Worm (Caenorhabditis elegans) whole organism, L1 larva: ENCODE data around the gene ZC155.4.

ENCODE experiments used
- C04F5.9 ChIP-seq: sonication (generic microtip); optimal IDR thresholded peaks from 2 replicates; lab custom pipeline; 2016; ENCODE audit warnings: missing genetic modification characterization, missing compliant biosample characterization
- C16A3.4 ChIP-seq: fragments of 150-350 bp; optimal IDR thresholded peaks from 2 replicates; lab custom pipeline; 2014; ENCODE audit warnings: missing biosample characterization, missing genetic modification characterization
- F16B12.6 ChIP-seq: fragments of 150-350 bp; optimal IDR thresholded peaks from 2 replicates; lab custom pipeline; 2014; ENCODE audit warnings: missing biosample characterization, missing genetic modification characterization
- Y116A8C.19 ChIP-seq: sonication (generic microtip); optimal IDR thresholded peaks from 2 replicates; lab custom pipeline; 2016; ENCODE audit warnings: missing compliant biosample characterization, missing genetic modification characterization, borderline replicate concordance
- blmp-1 ChIP-seq: fragments of 150-350 bp; optimal IDR thresholded peaks from 2 replicates; lab custom pipeline; 2014; ENCODE audit warnings: missing biosample characterization, missing genetic modification characterization
- ceh-88 ChIP-seq: fragments of 200-800 bp; sonication (Bioruptor generic); IDR thresholded peaks from 2 replicates; pipeline ENCODE4 v1.3.6; 2022; ENCODE audit warnings: missing genetic modification characterization, missing compliant biosample characterization
- ces-1 ChIP-seq: fragments of 150-350 bp; optimal IDR thresholded peaks from 2 replicates; lab custom pipeline; 2014; ENCODE audit warnings: missing biosample characterization, missing genetic modification reagents, missing genetic modification characterization
- dpl-1 ChIP-seq, 3 experiments: fragments of 150-350 bp in 2 of 3; sonication (generic microtip) in 1 of 3; optimal IDR thresholded peaks; 2 replicates each; lab custom pipeline; 2014 to 2017; ENCODE audit warnings: missing biosample characterization in 3 of 3, missing genetic modification characterization in 3 of 3, missing genetic modification reagents in 3 of 3
- efl-1 ChIP-seq, 4 experiments: fragments of 150-350 bp; optimal IDR thresholded peaks in 3 of 4; peaks in 1 of 4; 1 replicate in 1 of 4; 2 replicates in 3 of 4; lab custom pipeline; 2014; ENCODE audit warnings: missing biosample characterization in 2 of 4, missing genetic modification characterization in 2 of 4, missing genetic modification reagents in 2 of 4
- elt-3 ChIP-seq, 6 experiments: fragments of 150-350 bp in 1 of 6; sonication (generic microtip); optimal IDR thresholded peaks; 2 replicates each; lab custom pipeline; 2017 to 2018; ENCODE audit warnings: missing biosample characterization in 6 of 6, missing genetic modification characterization in 6 of 6, inconsistent platforms in 1 of 6
- ets-5 ChIP-seq: fragments of 200-800 bp; sonication (Bioruptor generic); IDR thresholded peaks from 2 replicates; pipeline ENCODE4 v1.3.6; 2022; ENCODE audit warnings: missing genetic modification characterization, missing compliant biosample characterization
- fos-1 ChIP-seq: fragments of 150-350 bp; optimal IDR thresholded peaks from 2 replicates; lab custom pipeline; 2014; ENCODE audit warnings: missing biosample characterization, missing genetic modification characterization
- hpl-2 ChIP-seq: fragments of 150-350 bp; optimal IDR thresholded peaks from 2 replicates; lab custom pipeline; 2014; ENCODE audit warnings: missing biosample characterization, missing genetic modification reagents, missing genetic modification characterization
- lin-13 ChIP-seq: fragments of 150-350 bp; optimal IDR thresholded peaks from 2 replicates; lab custom pipeline; 2014; ENCODE audit warnings: missing biosample characterization, missing genetic modification reagents, missing genetic modification characterization
- lin-15B ChIP-seq: fragments of 150-350 bp; sonication (generic microtip); optimal IDR thresholded peaks from 3 replicates; lab custom pipeline; 2014; ENCODE audit warnings: missing biosample characterization, missing genetic modification characterization
- lin-35 ChIP-seq, 2 experiments: fragments of 150-350 bp; optimal IDR thresholded peaks; 2 replicates each; lab custom pipeline; 2014; ENCODE audit warnings: missing biosample characterization in 2 of 2, missing genetic modification characterization in 2 of 2, missing genetic modification reagents in 2 of 2
- lsy-2 ChIP-seq, 2 experiments: fragments of 150-350 bp; optimal IDR thresholded peaks; 2 replicates each; lab custom pipeline; 2014; ENCODE audit warnings: missing biosample characterization in 2 of 2, missing genetic modification characterization in 2 of 2
- mab-9 ChIP-seq: fragments of 200-800 bp; sonication (Bioruptor generic); IDR thresholded peaks from 2 replicates; pipeline ENCODE4 v1.3.6; 2022; ENCODE audit warnings: missing genetic modification reagents, missing genetic modification characterization, missing compliant biosample characterization
- mdl-1 ChIP-seq, 2 experiments: fragments of 150-350 bp; optimal IDR thresholded peaks; 2 replicates each; lab custom pipeline; 2014 to 2017; ENCODE audit warnings: missing biosample characterization in 2 of 2, missing genetic modification characterization in 2 of 2, inconsistent platforms in 1 of 2
- mef-2 ChIP-seq: fragments of 150-350 bp; optimal IDR thresholded peaks from 2 replicates; lab custom pipeline; 2014; ENCODE audit warnings: missing biosample characterization, missing genetic modification characterization
- mep-1 ChIP-seq: fragments of 150-350 bp; optimal IDR thresholded peaks from 2 replicates; lab custom pipeline; 2014; ENCODE audit warnings: missing biosample characterization, missing genetic modification characterization
- nhr-20 ChIP-seq: sonication (generic microtip); optimal IDR thresholded peaks from 2 replicates; lab custom pipeline; 2016; ENCODE audit warnings: mild to moderate bottlenecking, missing genetic modification characterization, missing compliant biosample characterization
- nhr-71 ChIP-seq: sonication (generic microtip); optimal IDR thresholded peaks from 2 replicates; lab custom pipeline; 2016; ENCODE audit warnings: mild to moderate bottlenecking, missing genetic modification characterization, moderate library complexity, missing compliant biosample characterization
- nhr-76 ChIP-seq: sonication (generic microtip); optimal IDR thresholded peaks from 2 replicates; lab custom pipeline; 2017; ENCODE audit warnings: missing biosample characterization, missing genetic modification characterization
- nhr-85 ChIP-seq: sonication (generic microtip); peaks from one replicate; lab custom pipeline; 2016; ENCODE audit warnings: missing genetic modification characterization, inconsistent platforms, missing compliant biosample characterization
- pax-3 ChIP-seq: fragments of 200-800 bp; sonication (Bioruptor generic); optimal IDR thresholded peaks from 2 replicates; lab custom pipeline; 2018; ENCODE audit warnings: mild to moderate bottlenecking, missing genetic modification characterization, moderate library complexity, missing compliant biosample characterization
- rnt-1 ChIP-seq: sonication (generic microtip); optimal IDR thresholded peaks from 2 replicates; lab custom pipeline; 2016; ENCODE audit warnings: mild to moderate bottlenecking, missing genetic modification characterization, moderate library complexity, missing compliant biosample characterization
- skn-1 ChIP-seq: fragments of 150-350 bp; optimal IDR thresholded peaks from 2 replicates; lab custom pipeline; 2014; ENCODE audit warnings: missing biosample characterization, missing genetic modification characterization
- snu-23 ChIP-seq: sonication (generic microtip); optimal IDR thresholded peaks from 2 replicates; lab custom pipeline; 2016; ENCODE audit warnings: missing genetic modification characterization, missing compliant biosample characterization
- swsn-7 ChIP-seq: sonication (generic microtip); optimal IDR thresholded peaks from 2 replicates; lab custom pipeline; 2016; ENCODE audit warnings: missing genetic modification characterization, missing compliant biosample characterization
- tbx-2 ChIP-seq: sonication (generic microtip); optimal IDR thresholded peaks from 2 replicates; lab custom pipeline; 2016; ENCODE audit warnings: missing genetic modification characterization, missing compliant biosample characterization
- unc-130 ChIP-seq: fragments of 150-350 bp; optimal IDR thresholded peaks from 2 replicates; lab custom pipeline; 2017; ENCODE audit warnings: missing biosample characterization, missing genetic modification characterization, inconsistent platforms
- unc-98 ChIP-seq: fragments of 200-800 bp; sonication (Bioruptor generic); IDR thresholded peaks from 2 replicates; pipeline ENCODE4 v1.3.6; 2022; ENCODE audit warnings: missing genetic modification characterization, missing compliant biosample characterization
- xbp-1 ChIP-seq: sonication (generic microtip); optimal IDR thresholded peaks from 2 replicates; lab custom pipeline; 2016; ENCODE audit warnings: missing genetic modification characterization, missing compliant biosample characterization
- zip-4 ChIP-seq: fragments of 200-800 bp; sonication (Bioruptor generic); optimal IDR thresholded peaks from 2 replicates; lab custom pipeline; 2018; ENCODE audit warnings: mild to moderate bottlenecking, missing genetic modification characterization, moderate library complexity, missing compliant biosample characterization

The ZC155.4 gene

DNA sequence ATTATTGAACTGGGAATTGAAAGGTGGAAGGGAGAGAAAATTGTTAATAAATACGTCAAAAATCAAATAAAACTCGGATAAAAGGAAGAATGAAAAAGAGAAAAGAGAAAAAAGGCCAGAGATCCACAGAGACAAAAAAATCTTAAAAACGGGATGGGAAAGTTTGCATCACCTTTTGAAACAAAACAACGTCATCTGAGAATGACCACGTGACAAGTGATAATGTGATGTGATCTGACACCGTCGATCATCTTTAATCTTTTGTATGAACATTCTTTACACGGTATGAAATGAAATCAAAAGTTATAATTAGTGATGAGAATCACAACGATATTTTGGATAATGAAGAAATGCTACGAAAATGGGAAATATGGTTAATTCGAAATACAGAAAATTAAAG lies 49.5 kb downstream of the ZC155.4 start:
- TF ChIP-seq unc-130 (tag; lab: Kevin White, UChicago), result no peak
- TF ChIP-seq snu-23 (GFP tag; lab: Kevin White, UChicago), result peak; percentile 42
- peak; percentile 24 for TF ChIP-seq tbx-2 (tag; lab: Kevin White, UChicago)
- peak in 1 of 3 experiments; percentile 15 for TF ChIP-seq dpl-1 (GFP tag; optimal IDR thresholded peaks at IDR 0.05; lab: Kevin White, UChicago)
- peak; percentile 15 for TF ChIP-seq nhr-71 (tag; lab: Kevin White, UChicago)
- peak; percentile 44 for TF ChIP-seq nhr-20 (tag; lab: Kevin White, UChicago)
- peak; percentile 66 for TF ChIP-seq nhr-85 (tag; lab: Kevin White, UChicago)
- peak; percentile 81 for TF ChIP-seq blmp-1
- peak in 1 of 6 experiments; percentile 50 for TF ChIP-seq elt-3 (tag; optimal IDR thresholded peaks at IDR 0.05; lab: Kevin White, UChicago)
- TF ChIP-seq unc-98 (GFP tag; lab: Robert Waterston, UW), result no peak
- TF ChIP-seq C04F5.9 (tag; lab: Kevin White, UChicago), result no peak
- no peak for TF ChIP-seq pax-3 (tag; lab: Kevin White, UChicago)

DNA sequence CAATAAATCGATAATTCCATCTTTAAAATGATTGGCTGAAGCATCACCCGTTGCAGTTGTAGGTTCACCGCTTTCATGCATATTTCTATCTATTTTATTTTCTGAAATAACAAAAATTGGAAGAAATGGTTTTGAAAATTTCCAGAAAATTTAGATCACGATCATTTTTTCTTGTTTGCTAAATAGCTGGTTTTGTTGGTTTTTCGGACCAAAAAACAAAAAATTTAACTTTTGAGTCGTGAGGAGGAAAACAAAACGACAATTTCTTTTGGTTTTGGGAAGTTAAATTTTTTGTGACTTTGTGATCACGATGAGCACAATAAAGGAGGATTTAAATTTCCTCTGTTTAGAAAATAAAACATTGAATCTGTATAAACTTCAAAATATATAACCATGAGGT lies 50.1 kb downstream of the ZC155.4 start, which contains the start of gene T10F2.2:
Gene T10F2.2 (minus strand): TSS at position 101 of the 400 bp plus-strand sequence.
- TF ChIP-seq C04F5.9 (tag; lab: Kevin White, UChicago) (no peak), zip-4 (GFP tag; lab: Kevin White, UChicago) (no peak), ets-5 (no peak), skn-1 (tag; lab: Kevin White, UChicago) (no peak), ces-1 (no peak), fos-1 (tag; lab: Kevin White, UChicago) (no peak), F16B12.6 (tag; lab: Kevin White, UChicago) (no peak), mep-1 (tag; lab: Kevin White, UChicago) (no peak), mef-2 (tag; lab: Kevin White, UChicago) (no peak), hpl-2 (no peak), nhr-85 (tag; lab: Kevin White, UChicago) (no peak), nhr-76 (tag; lab: Kevin White, UChicago) (no peak), Y116A8C.19 (no peak)

DNA sequence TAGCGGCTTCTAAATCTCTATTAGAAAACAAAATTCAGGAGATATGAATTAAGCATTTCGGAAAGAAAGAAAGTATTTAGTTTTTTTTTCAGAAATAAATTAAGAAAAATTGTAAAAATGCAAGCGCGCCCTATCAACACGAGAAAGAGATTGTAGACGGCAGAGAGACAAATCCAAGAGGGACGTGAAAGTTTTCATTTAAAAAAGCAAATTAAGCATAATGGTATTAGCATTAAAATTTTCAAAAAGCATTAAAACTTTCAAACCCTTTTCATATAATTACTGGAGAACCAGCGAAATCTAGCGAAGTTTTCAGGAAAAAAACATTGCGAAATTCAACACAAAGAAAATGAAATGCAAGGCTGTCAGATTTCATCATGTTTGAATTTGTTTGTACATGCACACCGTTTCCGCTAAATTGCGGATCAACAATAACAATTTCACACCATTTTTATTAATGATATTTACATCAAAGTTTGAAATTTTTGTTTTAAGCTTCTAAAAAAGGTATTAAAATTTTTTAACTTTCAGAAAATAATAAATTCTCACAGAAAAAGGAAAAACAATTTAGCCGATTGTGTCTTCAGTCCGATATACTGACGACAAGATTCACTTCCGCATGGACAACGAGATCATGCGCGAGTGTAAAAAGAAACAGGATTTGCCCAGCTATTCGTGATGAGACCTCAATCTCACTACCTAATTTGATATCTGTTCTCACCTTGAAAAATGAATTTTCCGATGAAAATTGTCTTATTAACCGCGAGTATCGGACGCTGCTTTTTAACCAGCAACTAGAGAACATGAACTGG lies 52.2 kb downstream of the ZC155.4 start, which contains the start of gene gars-1:
Gene gars-1 (minus strand): TSS at position 808 of the 812 bp plus-strand sequence.
- TF ChIP-seq nhr-85 (tag; lab: Kevin White, UChicago) (peak; percentile 25), rnt-1 (peak; percentile 15), mdl-1 (tag; optimal IDR thresholded peaks at IDR 0.05; lab: Kevin White, UChicago) (no peak), zip-4 (GFP tag; lab: Kevin White, UChicago) (peak; percentile 82), swsn-7 (no peak), efl-1 (optimal IDR thresholded peaks at IDR 0.05; lab: Kevin White, UChicago) (peak; percentile 32), efl-1 (GFP tag; optimal IDR thresholded peaks at IDR 0.05 in 1 of 2; lab: Kevin White, UChicago) (peak; percentile 40 to 80), mep-1 (tag; lab: Kevin White, UChicago) (peak; percentile 7), skn-1 (tag; lab: Kevin White, UChicago) (peak; percentile 66), nhr-76 (tag; lab: Kevin White, UChicago) (no peak), dpl-1 (GFP tag; optimal IDR thresholded peaks at IDR 0.05; lab: Kevin White, UChicago) (peak; percentile 6 to 53 (median 7)), C16A3.4 (tag; lab: Kevin White, UChicago) (peak; percentile 25), nhr-71 (tag; lab: Kevin White, UChicago) (peak; percentile 19), lin-13 (GFP tag; lab: Kevin White, UChicago) (peak; percentile 19), lin-15B (tag; lab: Kevin White, UChicago) (peak; percentile 9), nhr-20 (tag; lab: Kevin White, UChicago) (peak; percentile 4), mab-9 (no peak), ceh-88 (GFP tag; lab: Robert Waterston, UW) (no peak), xbp-1 (tag; lab: Kevin White, UChicago) (no peak), lin-35 (GFP tag; optimal IDR thresholded peaks at IDR 0.05; lab: Kevin White, UChicago) (peak in 1 of 2 experiments; percentile 37), lsy-2 (tag; optimal IDR thresholded peaks at IDR 0.05; lab: Kevin White, UChicago) (peak in 1 of 2 experiments; percentile 30), blmp-1 (peak; percentile 70)
